Worm (Caenorhabditis elegans) whole organism, mixed stage, embryonic: Measurements from ENCODE around the gene C34C12.9.

Source experiments
- elt-3 ChIP-seq: fragments of 150-350 bp; optimal IDR thresholded peaks from 2 replicates; lab custom pipeline; 2014; ENCODE audit warnings: missing biosample characterization, missing genetic modification characterization
- nhr-12 ChIP-seq: fragments of 150-350 bp; optimal IDR thresholded peaks from 2 replicates; lab custom pipeline; 2014; ENCODE audit warnings: missing biosample characterization, missing genetic modification characterization

DNA sequence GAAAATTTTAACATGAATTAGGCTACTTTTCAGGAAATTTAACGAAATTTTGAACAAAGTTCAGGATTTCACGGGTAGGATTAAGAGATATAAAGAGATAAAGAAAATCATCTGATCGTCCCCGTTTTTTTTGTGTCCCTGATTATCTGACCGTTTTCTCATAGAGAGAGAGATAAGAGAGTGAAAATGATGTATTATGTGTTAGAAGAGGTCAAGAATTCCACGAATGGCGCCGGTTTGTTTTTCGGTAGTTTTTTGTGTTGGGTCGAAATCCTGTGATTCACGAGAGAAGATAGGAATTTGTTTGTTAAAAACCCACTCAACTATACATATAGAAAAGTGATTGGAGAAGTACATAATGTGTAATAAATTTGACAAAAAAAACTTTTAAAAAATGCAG lies 11.8 kb upstream of the C34C12.9 start:
- TF ChIP-seq nhr-12 (no peak), elt-3 (tag; lab: Kevin White, UChicago) (no peak)
